Fruit fly (Drosophila melanogaster): ENCODE measurements around the gene CG32104.

- no peak for TF ChIP-seq usp (GFP tag; optimal IDR thresholded peaks at IDR 0.05)
- no peak for TF ChIP-seq psq (optimal IDR thresholded peaks at IDR 0.05)
- no peak for TF ChIP-seq EcR (GFP tag; optimal IDR thresholded peaks at IDR 0.05)
- no peak for TF ChIP-seq pan (optimal IDR thresholded peaks at IDR 0.05)
- TF ChIP-seq CG8478 (optimal IDR thresholded peaks at IDR 0.05) = no peak
- TF ChIP-seq Dll (optimal IDR thresholded peaks at IDR 0.05) = no peak
Observed at dm6 chr3L:12374420-12374819, 24.7 kb downstream of the CG32104 start.

All from whole organism.